Fruit fly (Drosophila melanogaster): ENCODE data around the gene Diap1.

DNA sequence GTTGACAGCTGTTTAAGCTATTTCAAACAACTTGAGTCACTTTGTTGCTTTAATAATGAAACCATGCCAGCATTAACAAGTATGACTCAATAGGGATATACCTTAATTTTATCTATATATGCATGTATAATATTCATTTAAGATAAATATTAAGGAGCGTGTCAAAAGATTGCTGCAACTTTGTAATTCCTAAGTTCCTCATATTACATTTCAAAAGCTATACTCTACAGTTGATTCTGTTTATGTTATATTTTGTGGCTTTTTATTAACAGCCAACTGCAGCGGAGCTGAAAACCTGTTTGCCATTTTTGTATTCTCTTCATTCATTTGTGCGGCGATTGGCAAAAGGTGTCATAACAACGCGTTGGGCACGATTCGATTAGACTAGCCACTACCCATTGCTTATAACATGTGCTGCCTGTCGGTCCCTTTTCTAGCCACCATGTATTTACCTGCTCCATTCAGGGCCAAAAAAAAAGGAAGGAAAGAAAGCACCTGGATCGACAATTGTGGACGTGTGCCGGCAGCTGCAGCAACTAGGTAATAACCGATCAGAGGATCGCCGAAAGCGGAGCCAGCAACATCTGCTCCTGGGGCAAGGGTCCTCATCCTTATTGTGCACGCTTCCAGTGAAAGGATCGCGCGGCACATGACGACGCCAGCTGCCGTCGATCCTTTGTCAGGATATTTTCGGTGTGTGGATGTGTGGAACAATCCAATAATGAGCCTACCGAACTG lies 1.9 kb downstream of the Diap1 start:
- TF ChIP-seq CG11762 (GFP tag; optimal IDR thresholded peaks at IDR 0.05; ENCODE audit: insufficient read depth) (no peak), CG10631 (GFP tag; optimal IDR thresholded peaks at IDR 0.05) (no peak), Lpt (GFP tag; optimal IDR thresholded peaks at IDR 0.05) (no peak), CG9139 (GFP tag; optimal IDR thresholded peaks at IDR 0.05) (no peak)
